Fruit fly (Drosophila melanogaster): ENCODE results near the gene CG6462.

The CG6462 gene

DNA sequence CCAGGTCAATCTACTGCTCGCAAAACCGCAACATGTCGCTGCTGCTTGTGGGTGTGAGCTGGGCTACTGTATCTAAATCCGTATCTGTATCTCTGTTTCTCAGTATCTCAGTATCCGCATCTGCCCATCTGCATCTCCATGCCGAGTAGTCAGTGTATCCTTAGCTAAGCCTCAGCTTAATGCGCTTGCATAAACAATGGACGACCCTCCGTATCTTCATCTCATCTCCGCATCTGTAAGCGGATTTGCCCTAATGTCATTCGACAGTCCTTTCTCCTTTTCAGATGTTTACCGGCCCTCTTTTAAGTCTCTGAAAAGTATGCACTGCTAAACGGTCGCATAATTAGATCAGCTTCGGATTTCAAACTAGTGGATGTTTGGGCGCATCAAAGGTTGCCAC, 40.4 kb upstream of the CG6462 start (continued):
- TF ChIP-seq CG10274 (GFP tag; optimal IDR thresholded peaks at IDR 0.05) (no peak), unc-4 (GFP tag; IDR thresholded peaks at IDR 0.05; ENCODE audit: partially characterized antibody) (no peak), psq (GFP tag; optimal IDR thresholded peaks at IDR 0.05) (no peak), Opbp (GFP tag; IDR thresholded peaks at IDR 0.05; ENCODE audit: partially characterized antibody) (no peak), CG6689 (GFP tag; IDR thresholded peaks at IDR 0.05) (no peak), abd-A (tag; optimal IDR thresholded peaks at IDR 0.05) (no peak), insv (GFP tag; optimal IDR thresholded peaks at IDR 0.05) (no peak), Doc2 (GFP tag; IDR thresholded peaks at IDR 0.05) (no peak), CG15479 (GFP tag; optimal IDR thresholded peaks at IDR 0.05) (peak; percentile 67), dpn (GFP tag; optimal IDR thresholded peaks at IDR 0.05) (no peak), CG11085 (GFP tag; IDR thresholded peaks at IDR 0.05) (no peak), twi (tag; optimal IDR thresholded peaks at IDR 0.05) (peak; percentile 29), Tbp (GFP tag; optimal IDR thresholded peaks at IDR 0.05) (no peak), wor (GFP tag; IDR thresholded peaks at IDR 0.05) (no peak), ems (GFP tag; optimal IDR thresholded peaks at IDR 0.05) (no peak), CG42726 (GFP tag; IDR thresholded peaks at IDR 0.05; ENCODE audit: partially characterized antibody) (no peak), tx (GFP tag; optimal IDR thresholded peaks at IDR 0.05) (no peak), Sox102F (GFP tag; optimal IDR thresholded peaks at IDR 0.05) (no peak), CG12744 (GFP tag; optimal IDR thresholded peaks at IDR 0.05) (no peak), fd102C (GFP tag; optimal IDR thresholded peaks at IDR 0.05) (no peak), CG17361 (GFP tag; IDR thresholded peaks at IDR 0.05) (no peak)

dm6 chr3L:5996936-5997335, 40.0 kb upstream of the CG6462 start, which contains the start of gene PVRAP:
Gene PVRAP (plus strand): TSS chr3L:5997208.
- TF ChIP-seq CG10543 (GFP tag; optimal IDR thresholded peaks at IDR 0.05) (no peak), Jarid2 (GFP tag; optimal IDR thresholded peaks at IDR 0.05) (no peak), psq (GFP tag; optimal IDR thresholded peaks at IDR 0.05) (no peak), CG7271 (tag; optimal IDR thresholded peaks at IDR 0.05) (no peak), ewg (GFP tag; optimal IDR thresholded peaks at IDR 0.05) (peak; percentile 74), HLH3B (GFP tag; IDR thresholded peaks at IDR 0.05) (no peak), luna (GFP tag; optimal IDR thresholded peaks at IDR 0.05) (no peak), p53 (GFP tag; optimal IDR thresholded peaks at IDR 0.05) (no peak), dpn (GFP tag; optimal IDR thresholded peaks at IDR 0.05) (no peak), CG11504 (tag; optimal IDR thresholded peaks at IDR 0.05) (peak; percentile 38), gsb (GFP tag; IDR thresholded peaks at IDR 0.05) (no peak), pnt (GFP tag; optimal IDR thresholded peaks at IDR 0.05) (no peak), vvl (GFP tag; IDR thresholded peaks at IDR 0.05) (no peak), CG1832 (GFP tag; optimal IDR thresholded peaks at IDR 0.05) (no peak), CG7357 (GFP tag; IDR thresholded peaks at IDR 0.05) (no peak), CG18011 (GFP tag; optimal IDR thresholded peaks at IDR 0.05) (no peak), Med (GFP tag) (peak; percentile 14), Hmr (GFP tag; optimal IDR thresholded peaks at IDR 0.05) (peak; percentile 3), MESR4 (GFP tag; optimal IDR thresholded peaks at IDR 0.05) (no peak), tin (GFP tag; optimal IDR thresholded peaks at IDR 0.05) (no peak), slbo (GFP tag; IDR thresholded peaks at IDR 0.05) (no peak), sd (tag; optimal IDR thresholded peaks at IDR 0.05) (peak; percentile 85), Aef1 (GFP tag; IDR thresholded peaks at IDR 0.05) (no peak), Sox102F (GFP tag; optimal IDR thresholded peaks at IDR 0.05) (no peak), CG17829 (tag; optimal IDR thresholded peaks at IDR 0.05) (no peak), Neu2 (GFP tag; optimal IDR thresholded peaks at IDR 0.05; ENCODE audit: borderline replicate concordance) (no peak), CG8388 (GFP tag; optimal IDR thresholded peaks at IDR 0.05) (no peak), CG3407 (GFP tag; optimal IDR thresholded peaks at IDR 0.05) (no peak), Hr78 (GFP tag; optimal IDR thresholded peaks at IDR 0.05) (no peak), pum (GFP tag; optimal IDR thresholded peaks at IDR 0.05) (no peak), sna (GFP tag; IDR thresholded peaks at IDR 0.05; ENCODE audit: partially characterized antibody) (no peak), zen2 (GFP tag; IDR thresholded peaks at IDR 0.05; ENCODE audit: partially characterized antibody) (no peak), Six4 (GFP tag; optimal IDR thresholded peaks at IDR 0.05) (no peak)
